Worm (Caenorhabditis elegans) whole organism, young adult: ENCODE measurements around the gene nlp-51.

Source experiments
- F49E8.2 ChIP-seq: sonication (generic microtip); optimal IDR thresholded peaks from 3 replicates; lab custom pipeline; 2017; ENCODE audit warnings: missing genetic modification characterization, mild to moderate bottlenecking, missing compliant biosample characterization, antibody characterized with exemption, moderate library complexity; ENCODE audit not compliant: insufficient read depth
- Y53G8AR.9 ChIP-seq: fragments of 200-800 bp; sonication (Bioruptor generic); conservative IDR thresholded peaks from 2 replicates; pipeline ENCODE4 v1.3.6; 2022; ENCODE audit warnings: missing genetic modification reagents, missing genetic modification characterization, missing compliant biosample characterization
- ama-1 ChIP-seq, 3 experiments: fragments of 150-350 bp in 1 of 3; sonication (generic microtip) in 2 of 3; optimal IDR thresholded peaks; 2 replicates each; lab custom pipeline; 2014 to 2018; ENCODE audit warnings: missing biosample characterization in 2 of 3, missing genetic modification characterization in 2 of 3, missing genetic modification reagents in 2 of 3
- aptf-3 ChIP-seq: fragments of 200-800 bp; sonication (Bioruptor generic); IDR thresholded peaks from 2 replicates; pipeline ENCODE4 v1.3.6; 2022; ENCODE audit warnings: missing genetic modification characterization, missing compliant biosample characterization
- attf-5 ChIP-seq: fragments of 200-800 bp; sonication (Bioruptor generic); optimal IDR thresholded peaks from 2 replicates; lab custom pipeline; 2018; ENCODE audit warnings: mild to moderate bottlenecking, missing genetic modification characterization, missing compliant biosample characterization
- dpl-1 ChIP-seq: fragments of 150-350 bp; optimal IDR thresholded peaks from 2 replicates; lab custom pipeline; 2014; ENCODE audit warnings: missing biosample characterization, missing genetic modification reagents, missing genetic modification characterization
- efl-1 ChIP-seq: fragments of 150-350 bp; optimal IDR thresholded peaks from 2 replicates; lab custom pipeline; 2014; ENCODE audit warnings: missing biosample characterization, missing genetic modification reagents, missing genetic modification characterization
- him-1 ChIP-seq: sonication (generic microtip); optimal IDR thresholded peaks from 2 replicates; lab custom pipeline; 2016; ENCODE audit warnings: missing genotype, missing genetic modification reagents, missing genetic modification characterization, missing compliant biosample characterization
- lin-35 ChIP-seq, 3 experiments: fragments of 150-350 bp in 2 of 3; sonication (generic microtip) in 1 of 3; optimal IDR thresholded peaks; 2 replicates each; lab custom pipeline; 2014 to 2018; ENCODE audit warnings: missing biosample characterization in 3 of 3, missing genetic modification characterization in 3 of 3, missing genetic modification reagents in 3 of 3
- lsy-27 ChIP-seq: sonication (generic microtip); optimal IDR thresholded peaks from 2 replicates; lab custom pipeline; 2017; ENCODE audit warnings: missing genetic modification characterization, mild to moderate bottlenecking, missing compliant biosample characterization, antibody characterized with exemption, missing genotype, borderline replicate concordance; ENCODE audit not compliant: insufficient read depth
- madf-3 ChIP-seq: fragments of 200-800 bp; sonication (Bioruptor generic); IDR thresholded peaks from 2 replicates; pipeline ENCODE4 v1.3.6; 2022; ENCODE audit warnings: missing genetic modification reagents, missing genetic modification characterization, missing compliant biosample characterization
- nfya-1 ChIP-seq: sonication (generic microtip); optimal IDR thresholded peaks from 2 replicates; lab custom pipeline; 2017; ENCODE audit warnings: antibody characterized with exemption, missing compliant biosample characterization, missing genetic modification characterization, borderline replicate concordance; ENCODE audit not compliant: insufficient read depth
- ztf-18 ChIP-seq: sonication (generic microtip); optimal IDR thresholded peaks from 2 replicates; lab custom pipeline; 2016; ENCODE audit warnings: missing genotype, mild to moderate bottlenecking, missing genetic modification characterization, missing compliant biosample characterization
- ztf-3 ChIP-seq: fragments of 200-800 bp; sonication (Bioruptor generic); optimal IDR thresholded peaks from 2 replicates; lab custom pipeline; 2018; ENCODE audit warnings: mild to moderate bottlenecking, missing genetic modification characterization, missing compliant biosample characterization

ce11 chrII:11351599-11351998 is 32.1 kb upstream of the nlp-51 start, which contains the start of gene clh-2:
- TF ChIP-seq ztf-3 (GFP tag; lab: Kevin White, UChicago) (no peak), dpl-1 (GFP tag; lab: Kevin White, UChicago) (no peak), madf-3 (no peak), lin-35 (GFP tag; optimal IDR thresholded peaks at IDR 0.05; lab: Kevin White, UChicago) (no peak), F49E8.2 (no peak), efl-1 (GFP tag; lab: Kevin White, UChicago) (no peak), Y53G8AR.9 (GFP tag; lab: Robert Waterston, UW) (0 out of 2 replicates have a peak, but pooled peaks have one; percentile 40), ama-1 (optimal IDR thresholded peaks at IDR 0.05; lab: Kevin White, UChicago) (no peak), ama-1 (GFP tag; optimal IDR thresholded peaks at IDR 0.05; lab: Kevin White, UChicago) (no peak), him-1 (tag; lab: Kevin White, UChicago) (no peak), ztf-18 (no peak), lsy-27 (no peak), aptf-3 (GFP tag; lab: Robert Waterston, UW) (no peak), attf-5 (GFP tag; lab: Kevin White, UChicago) (no peak), nfya-1 (tag; lab: Kevin White, UChicago) (no peak)
